Worm (Caenorhabditis elegans): ENCODE measurements around the gene ddo-2.

DNA sequence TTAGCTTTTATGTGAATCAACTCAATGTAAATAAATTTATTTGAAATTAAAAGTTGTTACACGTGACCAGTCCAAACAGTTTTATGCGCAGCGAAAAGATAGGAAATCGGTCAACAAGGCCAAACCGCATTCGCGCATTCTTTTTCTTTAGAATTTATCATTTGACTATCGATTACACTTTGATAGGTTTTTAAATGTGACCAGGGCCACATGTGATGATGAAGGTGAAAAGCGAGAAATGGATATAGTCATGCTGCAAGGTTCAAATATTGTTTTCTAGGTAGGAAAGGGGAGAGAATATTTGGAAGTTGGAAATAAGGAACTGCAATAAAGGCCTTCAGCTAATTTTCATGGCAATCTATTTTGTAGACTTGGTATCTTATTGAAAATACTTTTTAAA, 1.4 kb upstream of the ddo-2 start:
- TF ChIP-seq blmp-1 (tag; optimal IDR thresholded peaks at IDR 0.05) = peak; percentile 94
- TF ChIP-seq fos-1 (tag; optimal IDR thresholded peaks at IDR 0.05) = no peak
- TF ChIP-seq nhr-71 (tag; optimal IDR thresholded peaks at IDR 0.05) = peak; percentile 80
- TF ChIP-seq pag-3 (tag; optimal IDR thresholded peaks at IDR 0.05; ENCODE audit: borderline replicate concordance, insufficient read depth) = no peak
- TF ChIP-seq nhr-19 (GFP tag; conservative IDR thresholded peaks at IDR 0.05) = peak; percentile 79
- no peak for TF ChIP-seq nhr-77 (tag; optimal IDR thresholded peaks at IDR 0.05)
- no peak for TF ChIP-seq ces-1 (GFP tag; optimal IDR thresholded peaks at IDR 0.05)
- TF ChIP-seq C34B4.2 (tag; optimal IDR thresholded peaks at IDR 0.05) = no peak

Data from whole organism, L1 larva.